Worm (Caenorhabditis elegans) whole organism, L4/young adult: Measurements from ENCODE around the gene sut-2.
A peak's percentile ranks its signal among the peaks of the same experiment; 100 is the strongest.

Source experiments
- W03F9.2 ChIP-seq: fragments of 150-350 bp; optimal IDR thresholded peaks from 2 replicates; lab custom pipeline; 2014; ENCODE audit warnings: missing biosample characterization, missing genetic modification characterization
- dao-5 ChIP-seq: sonication (generic microtip); optimal IDR thresholded peaks from 2 replicates; lab custom pipeline; 2016; ENCODE audit warnings: missing genotype, missing genetic modification characterization, moderate library complexity, missing compliant biosample characterization
- him-1 ChIP-seq: sonication (generic microtip); optimal IDR thresholded peaks from 2 replicates; lab custom pipeline; 2016; ENCODE audit warnings: missing genotype, missing genetic modification reagents, missing genetic modification characterization, missing compliant biosample characterization

DNA sequence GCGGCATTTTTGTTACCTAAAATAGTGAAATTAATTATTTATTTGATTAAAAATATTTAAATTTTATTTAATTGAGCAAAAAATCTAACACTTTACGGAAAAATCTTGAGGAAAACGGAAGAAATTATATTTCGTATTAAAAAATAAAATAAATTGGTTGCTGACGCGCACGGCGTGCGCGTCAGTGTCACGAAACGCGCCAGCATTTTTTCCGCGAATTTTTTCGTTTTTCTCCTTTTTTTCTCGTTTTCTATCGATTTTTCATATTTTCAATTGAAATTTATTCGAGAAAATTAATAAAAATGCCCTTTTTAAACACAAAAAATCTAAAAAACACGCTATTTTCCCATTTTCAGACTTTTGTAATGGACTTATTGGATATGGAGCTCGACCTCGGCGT lies 46.0 kb upstream of the sut-2 start, which contains the start of the genes Y61A9LA.10 and F54D11.4:
- TF ChIP-seq W03F9.2 (tag; lab: Kevin White, UChicago) = peak; percentile 88
- no peak for TF ChIP-seq him-1 (tag; lab: Kevin White, UChicago)
- no peak for TF ChIP-seq dao-5 (tag; lab: Kevin White, UChicago)
